Worm (Caenorhabditis elegans) whole organism, early embryonic: ENCODE data around the gene lin-26.
A peak's percentile ranks its signal among the peaks of the same experiment; 100 is the strongest.

ENCODE experiments used
- B0310.2 ChIP-seq: sonication (generic microtip); optimal IDR thresholded peaks from 2 replicates; lab custom pipeline; 2016; ENCODE audit warnings: mild to moderate bottlenecking, missing genetic modification characterization, missing compliant biosample characterization
- F13C5.2 ChIP-seq: sonication (generic microtip); optimal IDR thresholded peaks from 2 replicates; lab custom pipeline; 2017; ENCODE audit warnings: mild to moderate bottlenecking, missing genetic modification characterization, inconsistent platforms, missing compliant biosample characterization
- aly-1 ChIP-seq: sonication (generic microtip); optimal IDR thresholded peaks from 2 replicates; lab custom pipeline; 2016; ENCODE audit warnings: missing genetic modification characterization, missing compliant biosample characterization
- ama-1 ChIP-seq: fragments of 150-350 bp; optimal IDR thresholded peaks from 2 replicates; lab custom pipeline; 2014
- ceh-13 ChIP-seq: fragments of 200-800 bp; sonication (Bioruptor generic); optimal IDR thresholded peaks from 2 replicates; lab custom pipeline; 2018; ENCODE audit warnings: mild to moderate bottlenecking, missing genetic modification characterization, missing compliant biosample characterization
- ceh-36 ChIP-seq: sonication (generic microtip); optimal IDR thresholded peaks from 2 replicates; lab custom pipeline; 2016; ENCODE audit warnings: missing genetic modification characterization, inconsistent platforms, missing compliant biosample characterization
- ets-7 ChIP-seq: sonication (generic microtip); optimal IDR thresholded peaks from 2 replicates; lab custom pipeline; 2016; ENCODE audit warnings: missing genotype, missing genetic modification characterization, missing compliant biosample characterization
- flt-1 ChIP-seq: fragments of 200-800 bp; sonication (Bioruptor generic); IDR thresholded peaks from 2 replicates; pipeline ENCODE4 v1.3.6; 2022; ENCODE audit warnings: missing genetic modification characterization, missing compliant biosample characterization
- hmbx-1 ChIP-seq: sonication (generic microtip); optimal IDR thresholded peaks from 2 replicates; lab custom pipeline; 2016; ENCODE audit warnings: mild to moderate bottlenecking, missing genetic modification characterization, missing compliant biosample characterization
- hmg-4 ChIP-seq: fragments of 200-800 bp; sonication (Bioruptor generic); optimal IDR thresholded peaks from 2 replicates; lab custom pipeline; 2018; ENCODE audit warnings: mild to moderate bottlenecking, missing genetic modification characterization, missing compliant biosample characterization
- hnd-1 ChIP-seq: sonication (generic microtip); optimal IDR thresholded peaks from 2 replicates; lab custom pipeline; 2016; ENCODE audit warnings: missing genetic modification characterization, missing compliant biosample characterization
- pes-1 ChIP-seq: fragments of 200-800 bp; sonication (Bioruptor generic); IDR thresholded peaks from 2 replicates; pipeline ENCODE4 v1.3.6; 2022; ENCODE audit warnings: missing genetic modification reagents, missing genetic modification characterization, missing compliant biosample characterization
- scrt-1 ChIP-seq: fragments of 200-800 bp; sonication (Bioruptor generic); IDR thresholded peaks from 2 replicates; pipeline ENCODE4 v1.3.6; 2022; ENCODE audit warnings: missing genetic modification characterization, missing compliant biosample characterization
- sea-1 ChIP-seq: fragments of 200-800 bp; sonication (Bioruptor generic); conservative IDR thresholded peaks from 2 replicates; pipeline ENCODE4 v1.3.6; 2022; ENCODE audit warnings: missing genetic modification characterization, missing compliant biosample characterization
- tbx-11 ChIP-seq: fragments of 200-800 bp; sonication (Bioruptor generic); IDR thresholded peaks from 2 replicates; pipeline ENCODE4 v1.3.6; 2022; ENCODE audit warnings: missing genetic modification characterization, missing compliant biosample characterization
- tbx-37 ChIP-seq: fragments of 200-800 bp; sonication (Bioruptor generic); conservative IDR thresholded peaks from 2 replicates; pipeline ENCODE4 v1.3.6; 2022; ENCODE audit warnings: missing genetic modification reagents, missing genetic modification characterization, missing compliant biosample characterization
- tra-4 ChIP-seq: sonication (generic microtip); optimal IDR thresholded peaks from 2 replicates; lab custom pipeline; 2017; ENCODE audit warnings: missing genetic modification characterization, missing compliant biosample characterization

Gene lin-26

DNA sequence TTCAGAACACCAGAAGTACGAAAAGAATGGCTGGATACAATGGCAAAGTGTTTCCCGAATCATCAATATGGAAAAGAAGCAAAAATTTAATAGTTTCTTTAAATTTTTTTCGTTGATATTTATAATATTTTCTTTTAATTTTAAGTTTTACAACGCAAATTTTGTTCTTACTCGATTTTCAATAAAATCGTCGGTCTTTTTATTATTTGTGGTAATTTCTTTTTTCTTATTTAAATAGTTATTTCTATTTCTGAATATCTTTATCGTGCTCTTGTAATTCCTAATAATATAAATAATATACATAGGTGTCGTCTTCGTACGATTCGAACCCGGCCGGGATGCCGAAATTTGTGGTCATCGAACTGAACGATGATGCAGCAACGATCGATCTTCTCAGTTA is 10.3 kb upstream of the lin-26 start, which contains the start of gene lir-1:
Gene lir-1 (plus strand): TSS at position 301 of the 400 bp plus-strand sequence.
- no peak for TF ChIP-seq F13C5.2 (tag; lab: Kevin White, UChicago)
- TF ChIP-seq pes-1 (GFP tag; lab: Robert Waterston, UW): no peak
- no peak for TF ChIP-seq tbx-37
- no peak for TF ChIP-seq ceh-36 (tag; lab: Kevin White, UChicago)
- TF ChIP-seq ets-7 (tag; lab: Kevin White, UChicago): no peak
- TF ChIP-seq aly-1 (tag; lab: Kevin White, UChicago): no peak
- no peak for TF ChIP-seq ama-1 (lab: Kevin White, UChicago)

ce11 chrII:7675752-7676151 is 6.2 kb upstream of the lin-26 start:
- TF ChIP-seq tbx-11 (GFP tag; lab: Robert Waterston, UW) (no peak), tbx-37 (no peak), flt-1 (GFP tag; lab: Robert Waterston, UW) (no peak)

- TF ChIP-seq tbx-37: no peak
- TF ChIP-seq F13C5.2 (tag; lab: Kevin White, UChicago): peak; percentile 2
- no peak for TF ChIP-seq B0310.2 (tag; lab: Kevin White, UChicago)
- peak; percentile 40 for TF ChIP-seq aly-1 (tag; lab: Kevin White, UChicago)
- TF ChIP-seq sea-1 (GFP tag; lab: Robert Waterston, UW): no peak
- TF ChIP-seq hnd-1 (tag; lab: Kevin White, UChicago): no peak
- TF ChIP-seq tra-4 (tag; lab: Kevin White, UChicago): no peak
- no peak for TF ChIP-seq ets-7 (tag; lab: Kevin White, UChicago)
- TF ChIP-seq tbx-11 (GFP tag; lab: Robert Waterston, UW): 0 out of 2 replicates have a peak, but pooled peaks have one; percentile 37
- no peak for TF ChIP-seq pes-1 (GFP tag; lab: Robert Waterston, UW)
- TF ChIP-seq ceh-13 (GFP tag; lab: Kevin White, UChicago): no peak
- no peak for TF ChIP-seq scrt-1 (GFP tag; lab: Robert Waterston, UW)
- TF ChIP-seq hmg-4 (GFP tag; lab: Kevin White, UChicago): peak; percentile 45
- TF ChIP-seq ama-1 (lab: Kevin White, UChicago): no peak
- no peak for TF ChIP-seq hmbx-1 (tag; lab: Kevin White, UChicago)
- TF ChIP-seq ceh-36 (tag; lab: Kevin White, UChicago): no peak
- TF ChIP-seq flt-1 (GFP tag; lab: Robert Waterston, UW): no peak
Measured at ce11 chrII:7676307-7676905, 5.6 kb upstream of the lin-26 start.

DNA sequence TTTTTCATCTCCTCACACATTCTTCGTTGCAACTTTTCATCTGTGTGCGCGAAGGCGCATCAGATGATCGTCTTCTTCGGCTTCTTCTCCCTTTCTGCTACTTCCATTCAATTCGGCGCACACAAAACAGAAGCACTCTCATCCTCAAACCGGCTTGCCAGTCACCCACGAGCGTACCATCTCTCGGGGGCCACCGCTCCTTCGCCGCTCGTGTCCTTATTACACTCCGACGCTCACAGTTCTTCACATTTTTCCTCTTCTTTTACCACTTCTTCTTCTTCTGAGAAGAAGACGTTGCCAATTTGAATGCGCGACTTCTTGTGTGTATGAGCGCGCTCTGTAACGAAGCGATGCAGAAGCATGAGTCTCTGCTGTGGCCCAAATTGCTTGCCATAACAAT is 3.5 kb upstream of the lin-26 start:
- TF ChIP-seq hmg-4 (GFP tag; lab: Kevin White, UChicago) (peak; percentile 23), flt-1 (GFP tag; lab: Robert Waterston, UW) (no peak), tra-4 (tag; lab: Kevin White, UChicago) (no peak), ets-7 (tag; lab: Kevin White, UChicago) (no peak), hmbx-1 (tag; lab: Kevin White, UChicago) (no peak), F13C5.2 (tag; lab: Kevin White, UChicago) (no peak), aly-1 (tag; lab: Kevin White, UChicago) (no peak)

DNA sequence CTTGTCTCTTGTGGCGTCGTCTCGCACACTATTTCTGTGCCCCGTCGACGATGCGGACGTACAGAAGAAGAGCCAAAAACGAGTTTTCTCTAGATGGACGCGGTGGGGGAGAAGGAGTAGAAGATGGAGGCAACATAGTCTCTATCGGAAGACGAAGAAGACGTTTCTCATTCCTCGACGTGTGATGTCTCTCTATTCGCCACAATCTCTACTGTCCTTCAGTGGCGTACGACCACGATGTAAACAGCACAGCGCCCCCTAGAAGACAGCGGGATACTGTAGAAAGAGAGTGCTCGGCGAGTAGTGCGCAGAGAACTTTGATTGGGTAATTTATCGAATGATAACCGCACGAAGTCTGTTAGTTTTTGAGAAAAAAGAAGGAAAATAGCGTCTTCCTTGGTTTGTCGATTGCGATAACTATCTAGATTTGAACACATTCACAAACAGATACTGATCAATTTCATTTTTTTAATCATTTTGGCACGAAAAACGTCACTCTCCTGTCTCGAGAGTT is 2.4 kb upstream of the lin-26 start:
- TF ChIP-seq ceh-13 (GFP tag; lab: Kevin White, UChicago): no peak
- TF ChIP-seq hnd-1 (tag; lab: Kevin White, UChicago): no peak

DNA sequence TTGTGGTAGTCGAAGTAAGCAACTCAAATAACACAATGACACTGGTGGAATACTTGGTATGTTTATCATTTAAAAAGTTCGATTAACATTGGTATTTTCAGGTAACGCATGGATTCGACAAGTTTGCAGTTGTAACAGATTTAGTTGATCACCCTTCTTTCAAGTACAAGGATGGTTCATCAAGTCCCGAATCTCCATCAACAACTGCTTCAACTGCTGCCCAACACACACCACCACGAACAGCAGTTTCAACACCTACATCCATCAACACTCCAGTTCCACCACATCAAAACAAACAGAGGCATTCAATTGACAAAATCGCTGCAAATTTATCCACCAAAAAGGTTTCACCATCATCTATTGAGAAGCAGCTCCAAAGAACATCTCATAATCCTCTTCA is 490 bp downstream of the lin-26 start:
- no peak for TF ChIP-seq F13C5.2 (tag; lab: Kevin White, UChicago)
- TF ChIP-seq ets-7 (tag; lab: Kevin White, UChicago): no peak
- TF ChIP-seq hmg-4 (GFP tag; lab: Kevin White, UChicago): no peak
- TF ChIP-seq ama-1 (lab: Kevin White, UChicago): no peak
- no peak for TF ChIP-seq sea-1 (GFP tag; lab: Robert Waterston, UW)
- TF ChIP-seq aly-1 (tag; lab: Kevin White, UChicago): no peak

ce11 chrII:7684589-7684988 is 2.6 kb downstream of the lin-26 start, which contains the start of gene F18A1.1:
F18A1.1 (plus strand) TSS chrII:7684889.
- TF ChIP-seq tbx-11 (GFP tag; lab: Robert Waterston, UW) (no peak), tra-4 (tag; lab: Kevin White, UChicago) (no peak), pes-1 (GFP tag; lab: Robert Waterston, UW) (no peak), F13C5.2 (tag; lab: Kevin White, UChicago) (no peak), hnd-1 (tag; lab: Kevin White, UChicago) (no peak), tbx-37 (no peak), sea-1 (GFP tag; lab: Robert Waterston, UW) (no peak), scrt-1 (GFP tag; lab: Robert Waterston, UW) (no peak), aly-1 (tag; lab: Kevin White, UChicago) (no peak)

ce11 chrII:7690384-7690783 is 8.4 kb downstream of the lin-26 start, which contains the start of gene pid-1:
pid-1 (minus strand) TSS chrII:7690556.
- TF ChIP-seq ets-7 (tag; lab: Kevin White, UChicago) (no peak), pes-1 (GFP tag; lab: Robert Waterston, UW) (no peak), sea-1 (GFP tag; lab: Robert Waterston, UW) (no peak), B0310.2 (tag; lab: Kevin White, UChicago) (no peak)
